Worm (Caenorhabditis elegans): Measurements from ENCODE around the gene H10E21.5.

Gene H10E21.5

DNA sequence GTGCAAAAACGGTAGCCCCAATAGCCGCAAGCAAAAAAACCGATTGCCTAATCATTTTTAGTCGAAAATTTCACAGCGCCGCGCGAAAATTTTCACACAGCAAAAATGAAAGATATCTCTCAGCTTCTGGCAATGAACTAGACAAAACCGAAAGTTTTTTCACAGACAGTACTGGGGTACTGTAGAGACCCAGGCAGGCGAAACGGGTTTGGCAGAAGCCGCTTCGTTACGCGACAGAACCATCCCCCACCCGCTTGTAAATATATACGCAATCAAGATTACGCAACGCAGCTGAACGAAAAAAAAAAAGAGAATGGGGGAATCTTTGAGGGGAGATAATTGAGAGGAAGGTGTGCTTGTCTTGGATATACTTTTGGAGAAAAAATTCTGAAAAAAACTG is 4.3 kb downstream of the H10E21.5 start, which contains the start of gene H10E21.4:
Gene H10E21.4, minus strand, starts transcription at position 167 of the 400 bp plus-strand sequence.
- peak; percentile 55 for TF ChIP-seq nhr-25 (tag; optimal IDR thresholded peaks at IDR 0.05)
- no peak for TF ChIP-seq ama-1 (optimal IDR thresholded peaks at IDR 0.05)
- no peak for TF ChIP-seq fkh-2 (tag; optimal IDR thresholded peaks at IDR 0.05)

- TF ChIP-seq nfya-1 (tag; optimal IDR thresholded peaks at IDR 0.05; ENCODE audit: insufficient read depth) (no peak), elt-2 (tag; optimal IDR thresholded peaks at IDR 0.05) (peak; percentile 2), skn-1 (tag; optimal IDR thresholded peaks at IDR 0.05) (no peak), unc-62 (GFP tag; optimal IDR thresholded peaks at IDR 0.05) (no peak)
Measured at ce11 chrIII:17558-17957, 6.2 kb downstream of the H10E21.5 start.

DNA sequence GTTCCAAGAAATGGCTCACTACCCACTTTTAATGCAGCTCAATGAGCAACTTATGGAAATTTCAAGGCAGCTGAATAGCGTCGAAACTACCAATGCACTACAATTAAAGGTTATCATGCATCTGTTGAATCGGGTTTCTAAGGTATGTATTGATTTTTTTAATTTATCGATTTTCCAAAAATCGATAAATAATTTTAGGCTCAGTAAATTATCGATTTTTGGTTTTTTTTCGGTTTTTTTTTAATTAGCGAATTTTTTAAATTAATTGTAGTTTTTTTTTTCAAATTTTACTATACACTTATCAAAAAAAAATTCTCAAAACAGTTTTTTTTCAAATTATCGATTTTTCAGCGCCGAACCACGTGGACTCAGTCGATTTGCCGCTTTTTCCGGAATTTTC is 7.0 kb downstream of the H10E21.5 start:
- TF ChIP-seq ceh-28 (tag; optimal IDR thresholded peaks at IDR 0.05) (peak; percentile 93), eor-1 (tag; optimal IDR thresholded peaks at IDR 0.05) (no peak), pha-4 (tag; optimal IDR thresholded peaks at IDR 0.05) (no peak), egl-5 (tag; optimal IDR thresholded peaks at IDR 0.05) (no peak), ZK546.5 (tag; optimal IDR thresholded peaks at IDR 0.05) (no peak), daf-12 (tag; optimal IDR thresholded peaks at IDR 0.05) (no peak)

ce11 chrIII:15224-15822 is 8.4 kb downstream of the H10E21.5 start, which contains the start of gene H10E21.1:
H10E21.1 (plus strand) TSS chrIII:15772.
- no peak for TF ChIP-seq tbx-2 (tag; optimal IDR thresholded peaks at IDR 0.05)
- TF ChIP-seq pqm-1 (tag; optimal IDR thresholded peaks at IDR 0.05), result peak; percentile 75
- no peak for TF ChIP-seq ceh-9 (tag; optimal IDR thresholded peaks at IDR 0.05)
- no peak for TF ChIP-seq eor-1 (tag; optimal IDR thresholded peaks at IDR 0.05)
- no peak for TF ChIP-seq egl-5 (tag; optimal IDR thresholded peaks at IDR 0.05)
- no peak for TF ChIP-seq nfya-1 (tag; optimal IDR thresholded peaks at IDR 0.05; ENCODE audit: insufficient read depth)
- TF ChIP-seq lsy-12 (tag; optimal IDR thresholded peaks at IDR 0.05), result no peak
- no peak for TF ChIP-seq jun-1 (tag; optimal IDR thresholded peaks at IDR 0.05)
- no peak for TF ChIP-seq ztf-11 (tag; optimal IDR thresholded peaks at IDR 0.05)
- TF ChIP-seq pha-4 (tag; optimal IDR thresholded peaks at IDR 0.05), result peak; percentile 22
- TF ChIP-seq mml-1 (tag; optimal IDR thresholded peaks at IDR 0.05), result no peak
- TF ChIP-seq nhr-12 (tag; optimal IDR thresholded peaks at IDR 0.05), result no peak
- no peak for TF ChIP-seq ceh-82 (tag; optimal IDR thresholded peaks at IDR 0.05)
- TF ChIP-seq fkh-10 (GFP tag; optimal IDR thresholded peaks at IDR 0.05), result no peak
- TF ChIP-seq nhr-76 (tag; optimal IDR thresholded peaks at IDR 0.05), result no peak
- no peak for TF ChIP-seq daf-12 (tag; optimal IDR thresholded peaks at IDR 0.05)
- no peak for TF ChIP-seq ztf-4 (tag; optimal IDR thresholded peaks at IDR 0.05)
- no peak for TF ChIP-seq fkh-2 (tag; optimal IDR thresholded peaks at IDR 0.05)
- no peak for TF ChIP-seq ama-1 (optimal IDR thresholded peaks at IDR 0.05)
- no peak for TF ChIP-seq lin-39 (tag; optimal IDR thresholded peaks at IDR 0.05)
- no peak for TF ChIP-seq lin-15B (tag; optimal IDR thresholded peaks at IDR 0.05)
- no peak for TF ChIP-seq unc-39 (tag; optimal IDR thresholded peaks at IDR 0.05)
- no peak for TF ChIP-seq egl-27 (tag; optimal IDR thresholded peaks at IDR 0.05)
- no peak for TF ChIP-seq skn-1 (tag; optimal IDR thresholded peaks at IDR 0.05)
- TF ChIP-seq aly-2 (tag; optimal IDR thresholded peaks at IDR 0.05), result no peak
- TF ChIP-seq snpc-4 (tag; optimal IDR thresholded peaks at IDR 0.05), result no peak
- no peak for TF ChIP-seq ceh-16 (tag; optimal IDR thresholded peaks at IDR 0.05)
- no peak for TF ChIP-seq zag-1 (tag; optimal IDR thresholded peaks at IDR 0.05)
- TF ChIP-seq R02D3.7 (tag; optimal IDR thresholded peaks at IDR 0.05), result no peak
- no peak for TF ChIP-seq sea-2 (GFP tag; optimal IDR thresholded peaks at IDR 0.05)
- TF ChIP-seq nhr-25 (tag; optimal IDR thresholded peaks at IDR 0.05), result peak; percentile 19
- no peak for TF ChIP-seq nhr-23 (tag; optimal IDR thresholded peaks at IDR 0.05)
- TF ChIP-seq hmg-11 (tag; optimal IDR thresholded peaks at IDR 0.05), result no peak
- TF ChIP-seq fos-1 (tag; optimal IDR thresholded peaks at IDR 0.05), result no peak
- TF ChIP-seq unc-62 (GFP tag; optimal IDR thresholded peaks at IDR 0.05), result no peak
- no peak for TF ChIP-seq nhr-11 (tag; optimal IDR thresholded peaks at IDR 0.05)
- peak; percentile 48 to 99 (median 94) for TF ChIP-seq elt-3 (tag; optimal IDR thresholded peaks at IDR 0.05)
- TF ChIP-seq nhr-237 (tag; optimal IDR thresholded peaks at IDR 0.05), result no peak
- peak; percentile 18 for TF ChIP-seq nhr-43 (tag; optimal IDR thresholded peaks at IDR 0.05; ENCODE audit: poor library complexity, severe bottlenecking)
- TF ChIP-seq ceh-28 (tag; optimal IDR thresholded peaks at IDR 0.05), result peak; percentile 14
- TF ChIP-seq nhr-28 (tag; optimal IDR thresholded peaks at IDR 0.05), result no peak
- TF ChIP-seq mdl-1 (tag; optimal IDR thresholded peaks at IDR 0.05), result no peak
- peak; percentile 88 for TF ChIP-seq elt-2 (tag; optimal IDR thresholded peaks at IDR 0.05)
- no peak for TF ChIP-seq elt-1 (tag; optimal IDR thresholded peaks at IDR 0.05)
- TF ChIP-seq nhr-67 (tag; optimal IDR thresholded peaks at IDR 0.05), result no peak
- no peak for TF ChIP-seq nhr-77 (tag; optimal IDR thresholded peaks at IDR 0.05)
